Worm (Caenorhabditis elegans): ENCODE data around the gene F58G11.4.

The F58G11.4 gene

DNA sequence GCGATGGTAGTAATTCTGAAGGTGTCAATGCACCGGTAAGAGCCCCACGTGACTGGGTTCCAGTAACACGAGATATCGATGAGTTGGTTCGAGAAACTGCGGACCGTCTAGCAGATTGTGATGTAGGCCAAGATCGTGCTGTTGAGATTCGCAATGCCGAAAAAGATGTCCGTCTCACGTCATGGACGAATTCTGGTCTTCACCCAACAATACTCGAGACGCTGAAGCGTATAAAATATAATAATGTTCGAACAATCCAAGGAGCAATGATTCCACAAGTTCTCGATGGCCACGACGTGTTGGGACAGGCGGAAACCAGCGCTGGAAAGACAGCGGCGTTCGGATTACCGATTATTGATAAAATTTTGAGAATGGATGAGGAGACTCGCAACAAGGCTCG lies 5.9 kb upstream of the F58G11.4 start:
- TF ChIP-seq flt-1 (GFP tag; IDR thresholded peaks at IDR 0.05) (no peak), med-1 (GFP tag; optimal IDR thresholded peaks at IDR 0.05; ENCODE audit: insufficient read depth) (no peak), cog-1 (tag; optimal IDR thresholded peaks at IDR 0.05) (no peak), T22C8.4 (GFP tag; IDR thresholded peaks at IDR 0.05) (no peak), ztf-29 (GFP tag; IDR thresholded peaks at IDR 0.05) (no peak), ztf-23 (GFP tag; IDR thresholded peaks at IDR 0.05) (no peak), klf-2 (GFP tag; conservative IDR thresholded peaks at IDR 0.05) (no peak)

- peak; percentile 57; the same call in 1 of the 2 replicates for TF ChIP-seq flt-1 (GFP tag; IDR thresholded peaks at IDR 0.05)
- no peak for TF ChIP-seq klf-2 (GFP tag; conservative IDR thresholded peaks at IDR 0.05)
- 0 out of 2 replicates have a peak, but pooled peaks have one; percentile 23 for TF ChIP-seq tab-1 (GFP tag; IDR thresholded peaks at IDR 0.05)
These were observed 4.1 kb upstream of the F58G11.4 start for ce11 chrV:13668337-13668736.

DNA sequence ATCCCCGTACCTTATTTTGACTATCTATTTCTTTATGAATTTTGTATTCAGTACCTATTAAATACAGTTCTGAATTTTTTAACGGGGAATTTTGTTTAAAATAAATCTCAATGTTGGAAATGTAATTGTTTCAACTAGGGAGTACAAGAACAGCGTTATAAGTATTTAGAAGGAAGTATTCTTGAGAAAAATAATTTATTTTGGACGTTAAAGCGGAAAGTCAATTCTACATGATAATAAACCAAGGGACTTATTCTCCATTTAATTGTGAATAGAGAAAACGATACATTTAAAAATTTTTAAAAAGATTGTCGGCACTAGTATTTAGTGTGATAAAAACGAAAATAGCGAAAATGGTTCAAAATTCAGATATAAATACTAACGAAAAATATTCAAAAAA lies 3.2 kb upstream of the F58G11.4 start:
- TF ChIP-seq klf-2 (GFP tag; conservative IDR thresholded peaks at IDR 0.05) (no peak), T22C8.4 (GFP tag; IDR thresholded peaks at IDR 0.05) (no peak), ztf-23 (GFP tag; IDR thresholded peaks at IDR 0.05) (no peak), flt-1 (GFP tag; IDR thresholded peaks at IDR 0.05) (no peak), ztf-29 (GFP tag; IDR thresholded peaks at IDR 0.05) (no peak), med-1 (GFP tag; optimal IDR thresholded peaks at IDR 0.05; ENCODE audit: insufficient read depth) (no peak), cog-1 (tag; optimal IDR thresholded peaks at IDR 0.05) (no peak), tab-1 (GFP tag; IDR thresholded peaks at IDR 0.05) (no peak), ref-1 (GFP tag; conservative IDR thresholded peaks at IDR 0.05) (no peak)

- TF ChIP-seq flt-1 (GFP tag; IDR thresholded peaks at IDR 0.05) = no peak
- no peak for TF ChIP-seq ztf-23 (GFP tag; IDR thresholded peaks at IDR 0.05)
- peak; percentile 77 for TF ChIP-seq cog-1 (tag; optimal IDR thresholded peaks at IDR 0.05)
These were observed 6.2 kb downstream of the F58G11.4 start, which contains the start of the genes tag-65 and ccz-1 for ce11 chrV:13678542-13678941. tag-65 (minus strand) TSS chrV:13678587. ccz-1 (plus strand) TSS chrV:13678875.

DNA sequence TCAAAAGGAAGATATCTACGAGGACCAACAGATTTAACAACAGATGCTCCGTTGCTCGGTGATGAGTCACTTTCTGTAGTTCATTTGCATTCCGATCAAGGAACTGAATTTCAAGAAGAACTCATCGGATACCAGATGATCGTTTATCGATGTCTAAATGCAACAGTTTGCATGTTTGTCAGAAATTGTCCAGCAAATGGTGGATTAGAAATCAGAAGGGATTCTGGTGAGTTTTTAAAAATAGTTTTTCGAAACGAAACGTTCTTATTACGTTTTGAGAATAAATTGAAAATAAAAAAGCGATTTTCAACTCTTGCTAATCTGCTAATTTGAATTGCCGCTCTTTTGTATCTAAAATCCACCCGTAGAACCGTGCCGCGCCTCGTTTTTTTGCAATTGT lies 7.5 kb downstream of the F58G11.4 start:
- TF ChIP-seq flt-1 (GFP tag; IDR thresholded peaks at IDR 0.05) = no peak
- no peak for TF ChIP-seq ztf-23 (GFP tag; IDR thresholded peaks at IDR 0.05)

DNA sequence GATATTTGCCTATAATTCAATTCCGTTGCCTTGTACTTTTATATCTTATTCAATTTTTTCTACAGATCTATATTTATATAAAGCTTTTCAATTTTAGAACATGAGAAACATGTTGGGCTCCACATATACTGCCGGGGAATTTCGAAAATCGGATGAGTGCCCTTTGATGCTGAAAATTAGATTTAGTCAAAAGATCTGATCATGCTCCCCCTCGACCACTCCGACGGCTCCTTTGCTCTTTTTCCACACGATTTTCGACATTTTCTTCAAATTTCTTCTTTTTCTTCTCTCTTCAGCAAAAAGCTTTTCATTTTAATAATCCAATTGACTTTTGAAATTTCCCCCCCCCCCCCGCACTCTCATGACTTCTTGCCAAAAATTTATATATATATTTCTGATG lies 9.1 kb downstream of the F58G11.4 start:
- no peak for TF ChIP-seq ztf-29 (GFP tag; IDR thresholded peaks at IDR 0.05)
- no peak for TF ChIP-seq ztf-23 (GFP tag; IDR thresholded peaks at IDR 0.05)
- TF ChIP-seq med-1 (GFP tag; optimal IDR thresholded peaks at IDR 0.05; ENCODE audit: insufficient read depth) = no peak
- no peak for TF ChIP-seq klf-2 (GFP tag; conservative IDR thresholded peaks at IDR 0.05)
- TF ChIP-seq T22C8.4 (GFP tag; IDR thresholded peaks at IDR 0.05) = no peak
- no peak for TF ChIP-seq cog-1 (tag; optimal IDR thresholded peaks at IDR 0.05)
- no peak for TF ChIP-seq flt-1 (GFP tag; IDR thresholded peaks at IDR 0.05)
- no peak for TF ChIP-seq ref-1 (GFP tag; conservative IDR thresholded peaks at IDR 0.05)
- TF ChIP-seq tab-1 (GFP tag; IDR thresholded peaks at IDR 0.05) = no peak

DNA sequence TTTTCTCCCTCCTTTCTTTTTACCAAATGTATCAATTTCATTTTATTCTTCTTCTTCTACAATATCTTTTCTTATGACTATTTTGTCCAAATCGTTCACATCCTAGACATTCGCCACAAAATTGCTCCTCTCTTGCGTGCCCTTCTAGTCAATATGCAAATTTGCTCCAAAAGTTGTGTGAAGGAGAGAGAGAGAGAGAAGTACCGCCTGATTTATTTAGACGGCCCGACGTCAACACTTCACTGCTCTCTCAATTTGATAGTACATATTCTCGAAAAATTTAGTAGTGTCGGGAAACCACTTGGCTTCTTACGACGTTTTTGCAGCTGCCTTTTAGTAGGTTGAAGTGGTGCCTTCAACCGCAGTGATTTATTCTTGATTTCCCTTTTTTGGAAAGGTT lies 14.1 kb downstream of the F58G11.4 start:
- TF ChIP-seq ztf-29 (GFP tag; IDR thresholded peaks at IDR 0.05) (no peak), klf-2 (GFP tag; conservative IDR thresholded peaks at IDR 0.05) (no peak), ztf-23 (GFP tag; IDR thresholded peaks at IDR 0.05) (no peak), cog-1 (tag; optimal IDR thresholded peaks at IDR 0.05) (no peak), tab-1 (GFP tag; IDR thresholded peaks at IDR 0.05) (no peak), ref-1 (GFP tag; conservative IDR thresholded peaks at IDR 0.05) (no peak), flt-1 (GFP tag; IDR thresholded peaks at IDR 0.05) (no peak), T22C8.4 (GFP tag; IDR thresholded peaks at IDR 0.05) (no peak), med-1 (GFP tag; optimal IDR thresholded peaks at IDR 0.05; ENCODE audit: insufficient read depth) (no peak)

DNA sequence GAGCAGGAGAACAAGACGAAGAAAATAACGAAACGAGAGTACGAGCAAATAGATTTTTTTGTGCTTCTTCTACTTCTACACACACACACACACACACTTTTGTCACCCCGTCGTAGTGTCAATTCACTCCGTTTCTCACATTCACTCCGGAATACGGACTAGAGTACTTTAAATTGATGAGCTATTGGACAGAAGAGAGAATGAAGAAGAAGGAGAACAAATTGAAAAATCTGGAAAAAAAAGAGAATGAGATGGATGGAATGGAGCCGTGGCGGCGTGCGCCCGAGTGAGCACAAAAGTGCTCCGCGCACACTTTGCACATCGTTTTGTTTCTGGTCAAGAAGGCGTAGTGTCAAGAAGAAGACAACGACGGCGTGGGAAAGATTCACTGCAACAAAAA lies 15.1 kb downstream of the F58G11.4 start:
- TF ChIP-seq flt-1 (GFP tag; IDR thresholded peaks at IDR 0.05) (no peak), ztf-29 (GFP tag; IDR thresholded peaks at IDR 0.05) (no peak), ref-1 (GFP tag; conservative IDR thresholded peaks at IDR 0.05) (no peak), klf-2 (GFP tag; conservative IDR thresholded peaks at IDR 0.05) (no peak), T22C8.4 (GFP tag; IDR thresholded peaks at IDR 0.05) (no peak), ztf-23 (GFP tag; IDR thresholded peaks at IDR 0.05) (no peak), cog-1 (tag; optimal IDR thresholded peaks at IDR 0.05) (no peak), med-1 (GFP tag; optimal IDR thresholded peaks at IDR 0.05; ENCODE audit: insufficient read depth) (no peak), tab-1 (GFP tag; IDR thresholded peaks at IDR 0.05) (no peak)

DNA sequence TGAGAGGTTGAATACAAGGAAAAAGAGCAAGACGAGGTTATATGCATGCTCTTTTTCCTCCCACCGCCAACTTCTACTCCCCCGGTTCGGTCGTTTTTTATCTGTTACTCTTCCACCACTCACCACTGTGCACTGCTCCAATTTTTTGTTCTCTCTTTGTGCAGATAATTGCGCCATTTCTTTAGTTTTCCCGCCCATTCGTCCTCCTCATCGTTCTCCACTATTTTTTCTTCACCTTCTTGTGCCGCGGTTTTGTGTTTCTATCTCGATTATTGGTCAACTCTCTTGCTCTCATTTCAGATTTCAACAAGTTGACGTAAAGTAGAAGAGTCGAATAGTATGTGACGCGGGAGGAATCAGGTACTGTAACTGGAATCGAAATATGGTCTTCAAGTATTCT lies 17.2 kb downstream of the F58G11.4 start, which contains the start of gene T01D3.1:
Gene T01D3.1 (plus strand): TSS at position 301 of the 400 bp plus-strand sequence.
- no peak for TF ChIP-seq klf-2 (GFP tag; conservative IDR thresholded peaks at IDR 0.05)
- TF ChIP-seq med-1 (GFP tag; optimal IDR thresholded peaks at IDR 0.05; ENCODE audit: insufficient read depth) = no peak
- TF ChIP-seq ztf-29 (GFP tag; IDR thresholded peaks at IDR 0.05) = no peak
- TF ChIP-seq ztf-23 (GFP tag; IDR thresholded peaks at IDR 0.05) = no peak

- no peak for TF ChIP-seq med-1 (GFP tag; optimal IDR thresholded peaks at IDR 0.05; ENCODE audit: insufficient read depth)
- no peak for TF ChIP-seq klf-2 (GFP tag; conservative IDR thresholded peaks at IDR 0.05)
- no peak for TF ChIP-seq tab-1 (GFP tag; IDR thresholded peaks at IDR 0.05)
- TF ChIP-seq ztf-29 (GFP tag; IDR thresholded peaks at IDR 0.05) = no peak
- no peak for TF ChIP-seq T22C8.4 (GFP tag; IDR thresholded peaks at IDR 0.05)
- no peak for TF ChIP-seq ztf-23 (GFP tag; IDR thresholded peaks at IDR 0.05)
- no peak for TF ChIP-seq flt-1 (GFP tag; IDR thresholded peaks at IDR 0.05)
- TF ChIP-seq ref-1 (GFP tag; conservative IDR thresholded peaks at IDR 0.05) = no peak
- TF ChIP-seq cog-1 (tag; optimal IDR thresholded peaks at IDR 0.05) = no peak
These were observed 17.9 kb downstream of the F58G11.4 start for ce11 chrV:13690276-13690675.

ce11 chrV:13694103-13694502 lies 21.7 kb downstream of the F58G11.4 start:
- TF ChIP-seq klf-2 (GFP tag; conservative IDR thresholded peaks at IDR 0.05) = no peak
- no peak for TF ChIP-seq tab-1 (GFP tag; IDR thresholded peaks at IDR 0.05)
- no peak for TF ChIP-seq flt-1 (GFP tag; IDR thresholded peaks at IDR 0.05)
- no peak for TF ChIP-seq T22C8.4 (GFP tag; IDR thresholded peaks at IDR 0.05)
- no peak for TF ChIP-seq ztf-23 (GFP tag; IDR thresholded peaks at IDR 0.05)
- TF ChIP-seq cog-1 (tag; optimal IDR thresholded peaks at IDR 0.05) = no peak
- TF ChIP-seq ztf-29 (GFP tag; IDR thresholded peaks at IDR 0.05) = no peak
- TF ChIP-seq ref-1 (GFP tag; conservative IDR thresholded peaks at IDR 0.05) = no peak
- no peak for TF ChIP-seq med-1 (GFP tag; optimal IDR thresholded peaks at IDR 0.05; ENCODE audit: insufficient read depth)

Data from whole organism, midembryonic.